Fruit fly (Drosophila melanogaster) whole organism, prepupa: ENCODE results near the gene pip.

Source experiments
- Blimp-1 ChIP-seq: fragments of 200-800 bp; sonication (Bioruptor generic); optimal IDR thresholded peaks from 3 replicates; lab custom pipeline; 2017; ENCODE audit warnings: missing biosample characterization, missing genetic modification characterization, mild to moderate bottlenecking, moderate library complexity, missing genetic modification reagents
- CG11902 ChIP-seq: fragments of 200-800 bp; sonication (Bioruptor generic); optimal IDR thresholded peaks from 3 replicates; lab custom pipeline; 2016; ENCODE audit warnings: missing biosample characterization, missing genetic modification characterization
- CG3032 ChIP-seq: fragments of 200-800 bp; optimal IDR thresholded peaks from 2 replicates; lab custom pipeline; 2019; ENCODE audit warnings: missing biosample characterization, mild to moderate bottlenecking, missing genetic modification characterization, moderate library complexity
- CG4318 ChIP-seq: fragments of 200-800 bp; sonication (Bioruptor generic); optimal IDR thresholded peaks from 3 replicates; lab custom pipeline; 2017; ENCODE audit warnings: missing biosample characterization, mild to moderate bottlenecking, missing genetic modification characterization
- CG6276 ChIP-seq: fragments of 200-800 bp; sonication (Bioruptor generic); optimal IDR thresholded peaks from 2 replicates; lab custom pipeline; 2017; ENCODE audit warnings: missing biosample characterization, mild to moderate bottlenecking, missing genetic modification characterization
- CG6808 ChIP-seq: fragments of 200-800 bp; sonication (Bioruptor generic); optimal IDR thresholded peaks from 3 replicates; lab custom pipeline; 2017; ENCODE audit warnings: missing biosample characterization, missing genetic modification characterization, mild to moderate bottlenecking, moderate library complexity, missing genetic modification reagents
- CG8319 ChIP-seq: fragments of 200-800 bp; sonication (Bioruptor generic); optimal IDR thresholded peaks from 3 replicates; lab custom pipeline; 2016; ENCODE audit warnings: missing biosample characterization, missing genetic modification characterization
- Ets96B ChIP-seq: fragments of 200-800 bp; optimal IDR thresholded peaks from 2 replicates; lab custom pipeline; 2019; ENCODE audit warnings: missing biosample characterization, mild to moderate bottlenecking, missing genetic modification characterization, moderate library complexity
- Gug ChIP-seq: fragments of 200-800 bp; sonication (Bioruptor generic); IDR thresholded peaks from 2 replicates; pipeline ENCODE4 v1.3.6; 2022; ENCODE audit warnings: missing biosample characterization, missing genetic modification characterization
- Sox102F ChIP-seq: fragments of 200-800 bp; sonication (Bioruptor generic); optimal IDR thresholded peaks from 2 replicates; lab custom pipeline; 2016; ENCODE audit warnings: missing biosample characterization, mild to moderate bottlenecking, missing genetic modification characterization
- Sox14 ChIP-seq: fragments of 200-800 bp; sonication (Bioruptor generic); optimal IDR thresholded peaks from 3 replicates; lab custom pipeline; 2016; ENCODE audit warnings: missing biosample characterization, missing genetic modification characterization
- lz ChIP-seq: fragments of 200-800 bp; sonication (Bioruptor generic); optimal IDR thresholded peaks from 3 replicates; lab custom pipeline; 2016; ENCODE audit warnings: missing biosample characterization, missing genetic modification characterization
- spab ChIP-seq: fragments of 200-800 bp; sonication (Bioruptor generic); optimal IDR thresholded peaks from 2 replicates; lab custom pipeline; 2017; ENCODE audit warnings: missing biosample characterization, mild to moderate bottlenecking, missing genetic modification characterization, missing genetic modification reagents

- TF ChIP-seq Sox102F (GFP tag; lab: Kevin White, UChicago), result no peak
- TF ChIP-seq CG4318 (GFP tag; lab: Kevin White, UChicago), result peak; percentile 25
- TF ChIP-seq lz (GFP tag; lab: Kevin White, UChicago), result no peak
- no peak for TF ChIP-seq CG11902 (GFP tag; lab: Kevin White, UChicago)
- TF ChIP-seq Ets96B (tag; lab: Kevin White, UChicago), result no peak
- TF ChIP-seq CG6276, result no peak
- no peak for TF ChIP-seq Gug (GFP tag; lab: Robert Waterston, UW)
- no peak for TF ChIP-seq Sox14 (GFP tag; lab: Kevin White, UChicago)
- no peak for TF ChIP-seq spab (GFP tag; lab: Kevin White, UChicago)
- TF ChIP-seq CG3032, result no peak
- no peak for TF ChIP-seq CG8319 (GFP tag; lab: Kevin White, UChicago)
- TF ChIP-seq Blimp-1 (GFP tag; lab: Kevin White, UChicago), result no peak
- no peak for TF ChIP-seq CG6808 (GFP tag; lab: Kevin White, UChicago)
Observed at dm6 chr3L:19316638-19317037, 20.8 kb downstream of the pip start.
